Worm (Caenorhabditis elegans): ENCODE measurements around the gene F10E9.2.

The F10E9.2 gene

ce11 chrIII:8325574-8326513, 13.4 kb downstream of the F10E9.2 start, which contains the start of gene ZC262.13 (continued):
- peak; percentile 2 for TF ChIP-seq madf-10 (tag; optimal IDR thresholded peaks at IDR 0.05)
- no peak for TF ChIP-seq lsy-27 (tag; optimal IDR thresholded peaks at IDR 0.05; ENCODE audit: borderline replicate concordance, insufficient read depth)
- TF ChIP-seq Y56A3A.18 (GFP tag; IDR thresholded peaks at IDR 0.05): 0 out of 2 replicates have a peak, but pooled peaks have one; percentile 43
- peak in 1 of 2 experiments; percentile 42 for TF ChIP-seq let-607 (tag; optimal IDR thresholded peaks at IDR 0.05)
- no peak for TF ChIP-seq aptf-2 (GFP tag; conservative IDR thresholded peaks at IDR 0.05)
- peak in 1 of 3 experiments; percentile 11 for TF ChIP-seq lin-35 (GFP tag; optimal IDR thresholded peaks at IDR 0.05)
- no peak for TF ChIP-seq sea-2 (GFP tag; IDR thresholded peaks at IDR 0.05)
- TF ChIP-seq Y53G8AR.9 (GFP tag; conservative IDR thresholded peaks at IDR 0.05): 0 out of 2 replicates have a peak, but pooled peaks have one; percentile 52
- TF ChIP-seq pha-4 (tag; optimal IDR thresholded peaks at IDR 0.05): no peak
- no peak for TF ChIP-seq xnd-1 (tag; optimal IDR thresholded peaks at IDR 0.05)
- TF ChIP-seq ets-4 (GFP tag; optimal IDR thresholded peaks at IDR 0.05): no peak
- TF ChIP-seq rcor-1 (GFP tag; IDR thresholded peaks at IDR 0.05): no peak
- TF ChIP-seq hmg-1.2 (GFP tag; IDR thresholded peaks at IDR 0.05): 0 out of 2 replicates have a peak, but pooled peaks have one; percentile 17
- no peak for TF ChIP-seq cebp-2 (GFP tag; IDR thresholded peaks at IDR 0.05)
- no peak for TF ChIP-seq lag-1 (GFP tag; IDR thresholded peaks at IDR 0.05)
- TF ChIP-seq atf-7 (tag; optimal IDR thresholded peaks at IDR 0.05): peak; percentile 41
- TF ChIP-seq nhr-80 (tag; optimal IDR thresholded peaks at IDR 0.05): peak; percentile 73
- TF ChIP-seq lin-54 (GFP tag; optimal IDR thresholded peaks at IDR 0.05): peak; percentile 6
- peak; percentile 34; the same call in 1 of the 2 replicates for TF ChIP-seq B0336.3 (GFP tag; IDR thresholded peaks at IDR 0.05)

- TF ChIP-seq madf-3 (GFP tag; IDR thresholded peaks at IDR 0.05) (no peak), nhr-90 (tag; optimal IDR thresholded peaks at IDR 0.05) (no peak), Y79H2A.3 (GFP tag; conservative IDR thresholded peaks at IDR 0.05) (no peak), ZK185.1 (tag; optimal IDR thresholded peaks at IDR 0.05; ENCODE audit: poor library complexity, severe bottlenecking) (no peak), nfya-2 (GFP tag; IDR thresholded peaks at IDR 0.05) (no peak), attf-6 (GFP tag; IDR thresholded peaks at IDR 0.05) (no peak), bed-2 (GFP tag; IDR thresholded peaks at IDR 0.05) (no peak), hlh-12 (tag; optimal IDR thresholded peaks at IDR 0.05) (no peak), snpc-1.1 (tag; optimal IDR thresholded peaks at IDR 0.05; ENCODE audit: insufficient read depth) (no peak), lin-35 (GFP tag; optimal IDR thresholded peaks at IDR 0.05) (no peak), dpff-1 (tag; optimal IDR thresholded peaks at IDR 0.05) (no peak), cebp-1 (GFP tag; IDR thresholded peaks at IDR 0.05) (no peak), cebp-1 (tag; optimal IDR thresholded peaks at IDR 0.05) (no peak), bed-1 (GFP tag; IDR thresholded peaks at IDR 0.05) (no peak), T26A5.8 (tag; optimal IDR thresholded peaks at IDR 0.05) (no peak), nhr-179 (tag; optimal IDR thresholded peaks at IDR 0.05) (no peak), him-1 (tag; optimal IDR thresholded peaks at IDR 0.05) (no peak)
Measured at ce11 chrIII:8331211-8331610, 18.7 kb downstream of the F10E9.2 start, which contains the start of gene iglr-2. Gene iglr-2, minus strand, starts transcription at chrIII:8331311.

DNA sequence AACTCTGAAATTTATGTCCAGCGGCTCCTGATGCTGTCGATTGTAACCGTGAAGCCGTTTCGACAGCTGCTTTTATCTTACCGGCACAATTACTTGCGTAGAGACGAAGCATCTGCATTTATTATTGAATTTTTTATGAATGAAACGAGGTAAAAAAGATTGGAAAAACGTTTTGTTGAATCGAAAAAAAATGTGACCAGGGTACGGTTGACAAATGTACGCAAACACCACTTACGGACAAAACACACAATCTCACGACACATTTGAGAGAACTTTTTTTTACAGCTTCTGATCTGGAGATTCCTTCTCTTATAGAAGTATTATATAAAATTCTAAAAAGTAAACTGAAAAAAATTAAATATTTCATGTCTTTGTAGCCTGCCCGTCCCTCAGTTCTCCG, 19.3 kb downstream of the F10E9.2 start, which contains the start of the genes mrps-18A and ZC262.2:
TSS of gene mrps-18A (minus strand) at position 141 of the 400 bp plus-strand sequence.
TSS of gene ZC262.2 (plus strand) at position 284 of the 400 bp plus-strand sequence.
- TF ChIP-seq ztf-22 (GFP tag; optimal IDR thresholded peaks at IDR 0.05) (no peak), F39B2.1 (GFP tag; IDR thresholded peaks at IDR 0.05) (no peak), lin-35 (GFP tag; optimal IDR thresholded peaks at IDR 0.05) (no peak), attf-6 (GFP tag; IDR thresholded peaks at IDR 0.05) (no peak), hlh-12 (tag; optimal IDR thresholded peaks at IDR 0.05) (no peak), ztf-6 (GFP tag; IDR thresholded peaks at IDR 0.05) (no peak), lsl-1 (GFP tag; optimal IDR thresholded peaks at IDR 0.05) (peak; percentile 65), F10E7.11 (tag; optimal IDR thresholded peaks at IDR 0.05) (no peak), nfya-1 (tag; optimal IDR thresholded peaks at IDR 0.05; ENCODE audit: borderline replicate concordance, insufficient read depth) (no peak), mes-4 (tag; optimal IDR thresholded peaks at IDR 0.05) (no peak), somi-1 (GFP tag; optimal IDR thresholded peaks at IDR 0.05) (no peak), ceh-27 (GFP tag; optimal IDR thresholded peaks at IDR 0.05) (no peak), Y53G8AR.9 (GFP tag; conservative IDR thresholded peaks at IDR 0.05) (no peak), F49E8.2 (tag; optimal IDR thresholded peaks at IDR 0.05; ENCODE audit: insufficient read depth) (no peak)
